Worm (Caenorhabditis elegans): ENCODE results near the gene cul-2.

Gene cul-2

ce11 chrIII:13712854-13713293 is 25.8 kb downstream of the cul-2 start (continued):
- TF ChIP-seq ceh-45 (GFP tag; IDR thresholded peaks at IDR 0.05) (no peak), npax-4 (tag; optimal IDR thresholded peaks at IDR 0.05) (no peak), C08G9.2 (tag; optimal IDR thresholded peaks at IDR 0.05) (peak; percentile 10), hlh-13 (GFP tag; optimal IDR thresholded peaks at IDR 0.05) (no peak), unc-86 (tag; optimal IDR thresholded peaks at IDR 0.05) (no peak), eyg-1 (tag; optimal IDR thresholded peaks at IDR 0.05) (no peak), nfya-1 (tag; optimal IDR thresholded peaks at IDR 0.05) (peak; percentile 71), dmd-4 (tag; optimal IDR thresholded peaks at IDR 0.05; ENCODE audit: borderline replicate concordance) (no peak), fkh-10 (GFP tag; optimal IDR thresholded peaks at IDR 0.05) (no peak), dve-1 (tag; optimal IDR thresholded peaks at IDR 0.05) (peak; percentile 33), unc-3 (GFP tag; conservative IDR thresholded peaks at IDR 0.05) (0 out of 2 replicates have a peak, but pooled peaks have one; percentile 6), unc-3 (tag; optimal IDR thresholded peaks at IDR 0.05) (no peak), ttx-3 (tag; optimal IDR thresholded peaks at IDR 0.05) (no peak), F13H6.1 (tag; optimal IDR thresholded peaks at IDR 0.05) (peak; percentile 98), ceh-14 (tag; optimal IDR thresholded peaks at IDR 0.05) (peak; percentile 9)

ce11 chrIII:13713807-13714206 is 26.7 kb downstream of the cul-2 start:
- no peak for TF ChIP-seq ama-1 (optimal IDR thresholded peaks at IDR 0.05)
- no peak for TF ChIP-seq fkh-6 (tag; optimal IDR thresholded peaks at IDR 0.05)
- no peak for TF ChIP-seq sox-2 (GFP tag; IDR thresholded peaks at IDR 0.05)
- TF ChIP-seq hlh-6 (tag; optimal IDR thresholded peaks at IDR 0.05) = peak; percentile 32
- no peak for TF ChIP-seq pag-3 (tag; optimal IDR thresholded peaks at IDR 0.05; ENCODE audit: borderline replicate concordance)
- peak; percentile 58 for TF ChIP-seq tbx-2 (tag; optimal IDR thresholded peaks at IDR 0.05)
- TF ChIP-seq ref-2 (tag; optimal IDR thresholded peaks at IDR 0.05) = peak; percentile 57

ce11 chrIII:13714950-13715349 is 27.9 kb downstream of the cul-2 start:
- no peak for TF ChIP-seq dmd-4 (tag; optimal IDR thresholded peaks at IDR 0.05; ENCODE audit: borderline replicate concordance)
- no peak for TF ChIP-seq lin-11 (tag; optimal IDR thresholded peaks at IDR 0.05)
- no peak for TF ChIP-seq fax-1 (tag; optimal IDR thresholded peaks at IDR 0.05)
- TF ChIP-seq tbx-7 (tag; optimal IDR thresholded peaks at IDR 0.05) = no peak
- no peak for TF ChIP-seq zip-5 (tag; optimal IDR thresholded peaks at IDR 0.05)
- no peak for TF ChIP-seq elt-2 (tag; optimal IDR thresholded peaks at IDR 0.05)
- TF ChIP-seq sox-2 (GFP tag; IDR thresholded peaks at IDR 0.05) = no peak
- TF ChIP-seq rnt-1 (tag; optimal IDR thresholded peaks at IDR 0.05) = no peak

ce11 chrIII:13716266-13716665 is 29.2 kb downstream of the cul-2 start:
- TF ChIP-seq unc-42 (tag; optimal IDR thresholded peaks at IDR 0.05) = no peak

- no peak for TF ChIP-seq unc-3 (GFP tag; conservative IDR thresholded peaks at IDR 0.05)
- TF ChIP-seq unc-3 (tag; optimal IDR thresholded peaks at IDR 0.05) = no peak
- no peak for TF ChIP-seq zip-5 (tag; optimal IDR thresholded peaks at IDR 0.05)
- no peak for TF ChIP-seq odd-2 (tag; optimal IDR thresholded peaks at IDR 0.05)
- no peak for TF ChIP-seq ref-2 (tag; optimal IDR thresholded peaks at IDR 0.05)
- TF ChIP-seq lim-6 (tag; optimal IDR thresholded peaks at IDR 0.05) = no peak
- TF ChIP-seq elt-4 (tag; optimal IDR thresholded peaks at IDR 0.05) = no peak
- no peak for TF ChIP-seq unc-55 (GFP tag; optimal IDR thresholded peaks at IDR 0.05)
- TF ChIP-seq tbx-7 (tag; optimal IDR thresholded peaks at IDR 0.05) = no peak
- no peak for TF ChIP-seq ceh-14 (tag; optimal IDR thresholded peaks at IDR 0.05)
- TF ChIP-seq hlh-8 (tag; optimal IDR thresholded peaks at IDR 0.05) = no peak
- TF ChIP-seq T23F11.4 (GFP tag; optimal IDR thresholded peaks at IDR 0.05) = no peak
These were observed 29.8 kb downstream of the cul-2 start for ce11 chrIII:13716831-13717230.

All from whole organism, late embryonic.